Fruit fly (Drosophila melanogaster) whole organism, embryonic: Measurements from ENCODE around the gene CycG.
A peak's percentile ranks its signal among the peaks of the same experiment; 100 is the strongest.

Source experiments
- ATbp ChIP-seq: fragments of 200-800 bp; sonication (Bioruptor generic); optimal IDR thresholded peaks from 2 replicates; lab custom pipeline; 2017; ENCODE audit warnings: missing biosample characterization, mild to moderate bottlenecking, missing genetic modification characterization, missing genetic modification reagents
- Atf6 ChIP-seq: fragments of 200-800 bp; sonication (Bioruptor generic); IDR thresholded peaks from 2 replicates; pipeline ENCODE4 v1.3.6; 2022; ENCODE audit warnings: missing biosample characterization, missing genetic modification characterization
- Blimp-1 ChIP-seq: fragments of 200-800 bp; sonication (Bioruptor generic); optimal IDR thresholded peaks from 3 replicates; lab custom pipeline; 2018; ENCODE audit warnings: missing biosample characterization, missing genetic modification characterization, mild to moderate bottlenecking, moderate library complexity, missing genetic modification reagents
- CG10366 ChIP-seq: fragments of 200-800 bp; sonication (Bioruptor generic); IDR thresholded peaks from 2 replicates; pipeline ENCODE4 v1.3.6; 2022; ENCODE audit warnings: missing biosample characterization, missing genetic modification characterization
- CG10543 ChIP-seq: fragments of 200-800 bp; sonication (Bioruptor generic); optimal IDR thresholded peaks from 3 replicates; lab custom pipeline; 2017; ENCODE audit warnings: missing biosample characterization, mild to moderate bottlenecking, missing genetic modification characterization, moderate library complexity
- CG13287 ChIP-seq: fragments of 200-800 bp; sonication (Bioruptor generic); IDR thresholded peaks from 2 replicates; pipeline ENCODE4 v1.3.6; 2022; ENCODE audit warnings: missing biosample characterization, missing genetic modification characterization; ENCODE audit not compliant: partially characterized antibody
- CG14441 ChIP-seq: fragments of 200-800 bp; sonication (Bioruptor generic); IDR thresholded peaks from 2 replicates; pipeline ENCODE4 v1.3.6; 2022; ENCODE audit warnings: missing biosample characterization, missing genetic modification characterization
- CG17359 ChIP-seq: fragments of 200-800 bp; sonication (Bioruptor generic); optimal IDR thresholded peaks from 3 replicates; lab custom pipeline; 2018; ENCODE audit warnings: missing biosample characterization, mild to moderate bottlenecking, missing genetic modification characterization, moderate library complexity
- CG18599 ChIP-seq: fragments of 200-800 bp; sonication (Bioruptor generic); optimal IDR thresholded peaks from 3 replicates; lab custom pipeline; 2017; ENCODE audit warnings: missing biosample characterization, missing genetic modification characterization, mild to moderate bottlenecking, moderate library complexity, missing genetic modification reagents
- CG2875 ChIP-seq: fragments of 200-800 bp; sonication (Bioruptor generic); optimal IDR thresholded peaks from 2 replicates; lab custom pipeline; 2017; ENCODE audit warnings: missing biosample characterization, mild to moderate bottlenecking, missing genetic modification characterization, missing genetic modification reagents
- CG31388 ChIP-seq: fragments of 200-800 bp; sonication (Bioruptor generic); optimal IDR thresholded peaks from 2 replicates; lab custom pipeline; 2016; ENCODE audit warnings: missing biosample characterization, missing genetic modification characterization
- CG3407 ChIP-seq: fragments of 200-800 bp; sonication (Bioruptor generic); optimal IDR thresholded peaks from 2 replicates; lab custom pipeline; 2018; ENCODE audit warnings: missing biosample characterization, mild to moderate bottlenecking, missing genetic modification characterization
- CG3995 ChIP-seq: fragments of 200-800 bp; sonication (Bioruptor generic); optimal IDR thresholded peaks from 3 replicates; lab custom pipeline; 2016; ENCODE audit warnings: missing biosample characterization, missing genetic modification characterization
- CG4282 ChIP-seq: fragments of 200-800 bp; sonication (Bioruptor generic); optimal IDR thresholded peaks from 2 replicates; lab custom pipeline; 2016; ENCODE audit warnings: missing biosample characterization, missing genetic modification characterization
- CG4617 ChIP-seq: fragments of 200-800 bp; sonication (Bioruptor generic); optimal IDR thresholded peaks from 3 replicates; lab custom pipeline; 2016; ENCODE audit warnings: missing biosample characterization, missing genetic modification characterization, borderline replicate concordance
- CG6813 ChIP-seq: fragments of 200-800 bp; sonication (Bioruptor generic); optimal IDR thresholded peaks from 2 replicates; lab custom pipeline; 2017; ENCODE audit warnings: missing biosample characterization, missing genetic modification characterization, mild to moderate bottlenecking, moderate library complexity, missing genetic modification reagents
- CG8388 ChIP-seq: fragments of 200-800 bp; sonication (Bioruptor generic); optimal IDR thresholded peaks from 2 replicates; lab custom pipeline; 2019; ENCODE audit warnings: missing biosample characterization, mild to moderate bottlenecking, missing genetic modification characterization, moderate library complexity
- CG8478 ChIP-seq: fragments of >200 bp; optimal IDR thresholded peaks from 2 replicates; lab custom pipeline; 2018
- D19B ChIP-seq: fragments of 200-800 bp; sonication (Bioruptor generic); optimal IDR thresholded peaks from 2 replicates; lab custom pipeline; 2017; ENCODE audit warnings: missing biosample characterization, mild to moderate bottlenecking, missing genetic modification characterization
- ERR ChIP-seq: fragments of 200-800 bp; sonication (Bioruptor generic); optimal IDR thresholded peaks from 2 replicates; lab custom pipeline; 2016; ENCODE audit warnings: missing biosample characterization, missing genetic modification characterization
- GATAe ChIP-seq: fragments of 200-800 bp; sonication (Bioruptor generic); conservative IDR thresholded peaks from 2 replicates; pipeline ENCODE4 v1.3.6; 2022; ENCODE audit warnings: missing biosample characterization, missing genetic modification characterization
- HLH4C ChIP-seq: fragments of 200-800 bp; sonication (Bioruptor generic); IDR thresholded peaks from 3 replicates; pipeline ENCODE4 v1.3.6; 2022; ENCODE audit warnings: missing biosample characterization, missing genetic modification characterization; ENCODE audit not compliant: partially characterized antibody
- HLHmδ ChIP-seq: fragments of 200-800 bp; sonication (Bioruptor generic); optimal IDR thresholded peaks from 2 replicates; lab custom pipeline; 2018; ENCODE audit warnings: missing biosample characterization, mild to moderate bottlenecking, missing genetic modification characterization, moderate library complexity
- Hr39 ChIP-seq: fragments of >200 bp; optimal IDR thresholded peaks from 2 replicates; lab custom pipeline; 2017
- Med ChIP-seq: fragments of 200-800 bp; sonication (Bioruptor generic); peaks from one replicate; lab custom pipeline; 2016; ENCODE audit warnings: missing biosample characterization, missing genetic modification characterization, mild to moderate bottlenecking, inconsistent platforms, moderate library complexity
- Meics ChIP-seq: fragments of 200-800 bp; sonication (Bioruptor generic); optimal IDR thresholded peaks from 2 replicates; lab custom pipeline; 2017; ENCODE audit warnings: missing biosample characterization, mild to moderate bottlenecking, missing genetic modification characterization
- NfI ChIP-seq: fragments of 200-800 bp; sonication (Bioruptor generic); optimal IDR thresholded peaks from 3 replicates; lab custom pipeline; 2018; ENCODE audit warnings: missing biosample characterization, mild to moderate bottlenecking, missing genetic modification characterization, moderate library complexity
- Opbp ChIP-seq: fragments of 200-800 bp; sonication (Bioruptor generic); IDR thresholded peaks from 3 replicates; pipeline ENCODE4 v1.3.6; 2022; ENCODE audit warnings: missing biosample characterization, missing genetic modification characterization; ENCODE audit not compliant: partially characterized antibody
- Optix ChIP-seq: fragments of 200-800 bp; sonication (Bioruptor generic); IDR thresholded peaks from 3 replicates; pipeline ENCODE4 v1.3.6; 2022; ENCODE audit warnings: missing biosample characterization, missing genetic modification characterization
- Rfx ChIP-seq: fragments of 200-800 bp; sonication (Bioruptor generic); IDR thresholded peaks from 2 replicates; pipeline ENCODE4 v1.3.6; 2022; ENCODE audit warnings: missing biosample characterization, missing genetic modification characterization
- Stat92E ChIP-seq, 3 experiments: fragments of >200 bp in 2 of 3; fragments of 200-800 bp in 1 of 3; sonication (Bioruptor generic) in 1 of 3; optimal IDR thresholded peaks; 2 replicates each; lab custom pipeline; 2017 to 2019; ENCODE audit warnings: missing biosample characterization in 3 of 3, missing genetic modification characterization in 3 of 3, mild to moderate bottlenecking in 1 of 3, moderate library complexity in 1 of 3
- Usf ChIP-seq: fragments of 200-800 bp; sonication (Bioruptor generic); optimal IDR thresholded peaks from 2 replicates; lab custom pipeline; 2017; ENCODE audit warnings: missing genotype, missing biosample characterization, missing genetic modification characterization
- ab ChIP-seq: fragments of 200-800 bp; sonication (Bioruptor generic); optimal IDR thresholded peaks from 2 replicates; lab custom pipeline; 2016; ENCODE audit warnings: missing biosample characterization, missing genetic modification characterization
- caup ChIP-seq: fragments of 200-800 bp; sonication (Bioruptor generic); optimal IDR thresholded peaks from 3 replicates; lab custom pipeline; 2017; ENCODE audit warnings: missing biosample characterization, mild to moderate bottlenecking, missing genetic modification characterization, moderate library complexity; ENCODE audit not compliant: severe bottlenecking
- dan ChIP-seq: fragments of 200-800 bp; sonication (Bioruptor generic); IDR thresholded peaks from 2 replicates; pipeline ENCODE4 v1.3.6; 2022; ENCODE audit warnings: missing biosample characterization, missing genetic modification characterization
- gcm2 ChIP-seq: fragments of 200-800 bp; sonication (Bioruptor generic); optimal IDR thresholded peaks from 2 replicates; lab custom pipeline; 2016; ENCODE audit warnings: missing biosample characterization, missing genetic modification characterization
- ham ChIP-seq: fragments of 200-800 bp; sonication (Bioruptor generic); IDR thresholded peaks from 2 replicates; pipeline ENCODE4 v1.3.6; 2022; ENCODE audit warnings: missing biosample characterization, missing genetic modification characterization
- hth ChIP-seq: fragments of >200 bp; optimal IDR thresholded peaks from 2 replicates; lab custom pipeline; 2017; ENCODE audit warnings: inconsistent platforms
- ind ChIP-seq: fragments of 200-800 bp; sonication (Bioruptor generic); optimal IDR thresholded peaks from 3 replicates; lab custom pipeline; 2016; ENCODE audit warnings: missing biosample characterization, missing genetic modification characterization
- mam ChIP-seq: fragments of 200-800 bp; sonication (Bioruptor generic); optimal IDR thresholded peaks from 3 replicates; lab custom pipeline; 2016; ENCODE audit warnings: missing biosample characterization, missing genetic modification characterization
- nerfin-2 ChIP-seq: fragments of 200-800 bp; sonication (Bioruptor generic); IDR thresholded peaks from 2 replicates; pipeline ENCODE4 v1.3.6; 2022; ENCODE audit warnings: missing biosample characterization, missing genetic modification characterization; ENCODE audit not compliant: partially characterized antibody
- odd ChIP-seq: fragments of 200-800 bp; sonication (Bioruptor generic); optimal IDR thresholded peaks from 2 replicates; lab custom pipeline; 2017; ENCODE audit warnings: missing biosample characterization, mild to moderate bottlenecking, missing genetic modification characterization
- org-1 ChIP-seq: fragments of 200-800 bp; sonication (Bioruptor generic); optimal IDR thresholded peaks from 2 replicates; lab custom pipeline; 2017; ENCODE audit warnings: missing biosample characterization, missing genetic modification characterization
- phol ChIP-seq: fragments of 200-800 bp; sonication (Bioruptor generic); optimal IDR thresholded peaks from 3 replicates; lab custom pipeline; 2018; ENCODE audit warnings: missing biosample characterization, mild to moderate bottlenecking, missing genetic modification characterization, moderate library complexity
- pros ChIP-seq: fragments of 200-800 bp; sonication (Bioruptor generic); optimal IDR thresholded peaks from 3 replicates; lab custom pipeline; 2019; ENCODE audit warnings: missing biosample characterization, mild to moderate bottlenecking, missing genetic modification characterization, moderate library complexity
- ranshi ChIP-seq: fragments of 200-800 bp; sonication (Bioruptor generic); IDR thresholded peaks from 2 replicates; pipeline ENCODE4 v1.3.6; 2022; ENCODE audit warnings: missing biosample characterization, missing genetic modification characterization
- rib ChIP-seq: fragments of 200-800 bp; sonication (Bioruptor generic); IDR thresholded peaks from 2 replicates; pipeline ENCODE4 v1.3.6; 2022; ENCODE audit warnings: missing biosample characterization, missing genetic modification characterization
- row ChIP-seq: fragments of 200-800 bp; sonication (Bioruptor generic); IDR thresholded peaks from 3 replicates; pipeline ENCODE4 v1.3.6; 2022; ENCODE audit warnings: missing biosample characterization, missing genetic modification characterization
- sens ChIP-seq: fragments of 200-800 bp; sonication (Bioruptor generic); peaks from one replicate; lab custom pipeline; 2016; ENCODE audit warnings: missing biosample characterization, missing genetic modification characterization
- tio ChIP-seq: fragments of 200-800 bp; sonication (Bioruptor generic); optimal IDR thresholded peaks from 2 replicates; lab custom pipeline; 2017; ENCODE audit warnings: missing biosample characterization, missing genetic modification characterization, inconsistent platforms
- vnd ChIP-seq: fragments of 200-800 bp; sonication (Bioruptor generic); IDR thresholded peaks from 3 replicates; pipeline ENCODE4 v1.3.6; 2022; ENCODE audit warnings: missing biosample characterization, missing genetic modification characterization; ENCODE audit not compliant: partially characterized antibody
- wdn ChIP-seq: fragments of 200-800 bp; sonication (Bioruptor generic); IDR thresholded peaks from 2 replicates; pipeline ENCODE4 v1.3.6; 2022; ENCODE audit warnings: missing biosample characterization, missing genetic modification characterization
- zf30C ChIP-seq: fragments of 200-800 bp; sonication (Bioruptor generic); optimal IDR thresholded peaks from 3 replicates; lab custom pipeline; 2018; ENCODE audit warnings: missing biosample characterization, mild to moderate bottlenecking, missing genetic modification characterization

The CycG gene

DNA sequence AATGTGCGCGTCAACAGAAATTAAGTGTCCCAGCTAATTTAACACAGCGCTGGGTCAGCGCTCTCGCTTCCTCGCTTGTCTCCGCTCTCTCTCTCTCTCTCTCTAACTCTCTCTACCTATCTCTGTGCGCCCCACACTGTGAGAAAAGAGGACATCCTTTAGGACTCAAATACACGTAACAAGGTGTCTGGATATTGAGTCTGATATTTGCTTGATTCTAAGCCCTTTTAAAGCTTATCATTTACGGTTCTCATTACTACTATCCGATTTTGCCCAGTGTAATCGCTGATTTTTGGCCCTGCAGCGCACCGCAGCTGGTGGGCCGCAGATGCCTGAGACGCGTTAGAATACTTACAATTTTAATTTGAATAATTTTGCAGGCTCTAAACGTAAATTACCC, 24.0 kb upstream of the CycG start (continued):
- no peak for TF ChIP-seq odd
- TF ChIP-seq CG18599 (GFP tag; lab: Kevin White, UChicago): peak; percentile 80
- no peak for TF ChIP-seq ab (GFP tag; lab: Kevin White, UChicago)
- TF ChIP-seq ERR (GFP tag; lab: Kevin White, UChicago): no peak
- no peak for TF ChIP-seq CG31388
- TF ChIP-seq CG13287 (GFP tag; lab: Robert Waterston, UW): no peak
- TF ChIP-seq ranshi (GFP tag; lab: Robert Waterston, UW): 0 out of 2 replicates have a peak, but pooled peaks have one; percentile 30
- no peak for TF ChIP-seq rib
- TF ChIP-seq Med (GFP tag; lab: Kevin White, UChicago): peak; percentile 82
- peak; percentile 23; the same call in 1 of the 2 replicates for TF ChIP-seq CG10366 (GFP tag; lab: Robert Waterston, UW)
- TF ChIP-seq HLH4C: no peak
- no peak for TF ChIP-seq CG2875 (GFP tag; lab: Kevin White, UChicago)
- peak; percentile 29; the same call in 1 of the 2 replicates for TF ChIP-seq CG14441 (GFP tag; lab: Robert Waterston, UW)
- no peak for TF ChIP-seq gcm2 (GFP tag; lab: Kevin White, UChicago)
- no peak for TF ChIP-seq CG3407 (GFP tag; lab: Kevin White, UChicago)
- TF ChIP-seq Stat92E (GFP tag; optimal IDR thresholded peaks at IDR 0.05; lab: Kevin White, UChicago): no peak
- peak; percentile 29 for TF ChIP-seq zf30C (GFP tag; lab: Kevin White, UChicago)
- no peak for TF ChIP-seq Hr39 (lab: Kevin White, UChicago)
- TF ChIP-seq CG10543 (GFP tag; lab: Kevin White, UChicago): no peak
- no peak for TF ChIP-seq CG4617 (GFP tag; lab: Kevin White, UChicago)
- TF ChIP-seq Meics: peak; percentile 50
- no peak for TF ChIP-seq GATAe (GFP tag; lab: Robert Waterston, UW)
- no peak for TF ChIP-seq CG3995 (GFP tag; lab: Kevin White, UChicago)
- peak; percentile 37 for TF ChIP-seq caup
- TF ChIP-seq ATbp: no peak
- no peak for TF ChIP-seq pros (GFP tag; lab: Kevin White, UChicago)
- TF ChIP-seq sens (GFP tag; lab: Kevin White, UChicago): peak; percentile 70
- TF ChIP-seq Opbp: no peak
- TF ChIP-seq tio: no peak
- peak; percentile 5 for TF ChIP-seq CG6813
- no peak for TF ChIP-seq vnd (GFP tag; lab: Robert Waterston, UW)
- TF ChIP-seq ham (GFP tag; lab: Robert Waterston, UW): no peak
- peak; percentile 8 for TF ChIP-seq D19B (GFP tag; lab: Kevin White, UChicago)
- no peak for TF ChIP-seq nerfin-2 (GFP tag; lab: Robert Waterston, UW)
- TF ChIP-seq ind (GFP tag; lab: Kevin White, UChicago): peak; percentile 45
- peak; percentile 39 for TF ChIP-seq NfI (GFP tag; lab: Kevin White, UChicago)
- no peak for TF ChIP-seq Optix (GFP tag; lab: Robert Waterston, UW)
- no peak for TF ChIP-seq HLHmδ (GFP tag; lab: Kevin White, UChicago)

DNA sequence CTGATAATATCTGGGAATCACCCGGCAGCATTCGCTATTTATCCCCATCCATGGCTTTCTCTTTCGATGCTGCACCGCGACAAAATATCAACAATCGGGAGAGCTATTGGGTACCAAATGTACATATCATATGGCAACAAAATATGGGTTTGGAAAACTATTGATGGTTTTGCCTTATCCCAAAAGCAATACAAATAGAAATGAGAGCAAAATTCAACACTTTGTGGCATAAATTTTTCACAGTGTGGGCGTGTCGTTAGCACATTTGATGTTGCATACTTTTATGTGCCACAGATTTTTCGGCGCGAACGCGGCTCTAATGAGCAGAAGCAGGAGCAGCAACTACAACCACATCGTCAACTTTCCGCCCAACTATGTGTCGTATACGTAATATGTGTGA, 19.9 kb upstream of the CycG start:
- TF ChIP-seq row (GFP tag; lab: Robert Waterston, UW) (peak; percentile 24; the same call in 2 of the 3 replicates), Rfx (GFP tag; lab: Robert Waterston, UW) (0 out of 2 replicates have a peak, but pooled peaks have one; percentile 8), org-1 (GFP tag; lab: Kevin White, UChicago) (peak; percentile 0), hth (lab: Kevin White, UChicago) (no peak), Atf6 (0 out of 2 replicates have a peak, but pooled peaks have one; percentile 29), CG17359 (peak; percentile 8), Meics (peak; percentile 1), Usf (GFP tag; lab: Kevin White, UChicago) (no peak), CG8388 (GFP tag; lab: Kevin White, UChicago) (no peak), dan (GFP tag; lab: Robert Waterston, UW) (no peak), Blimp-1 (peak; percentile 56), wdn (peak; percentile 20; the same call in 1 of the 2 replicates), CG4282 (GFP tag; lab: Kevin White, UChicago) (no peak), mam (GFP tag; lab: Kevin White, UChicago) (peak; percentile 9), phol (tag; lab: Kevin White, UChicago) (peak; percentile 29), CG8478 (lab: Kevin White, UChicago) (no peak)
